Worm (Caenorhabditis elegans): ENCODE measurements around the gene F52E4.5.

Gene F52E4.5

DNA sequence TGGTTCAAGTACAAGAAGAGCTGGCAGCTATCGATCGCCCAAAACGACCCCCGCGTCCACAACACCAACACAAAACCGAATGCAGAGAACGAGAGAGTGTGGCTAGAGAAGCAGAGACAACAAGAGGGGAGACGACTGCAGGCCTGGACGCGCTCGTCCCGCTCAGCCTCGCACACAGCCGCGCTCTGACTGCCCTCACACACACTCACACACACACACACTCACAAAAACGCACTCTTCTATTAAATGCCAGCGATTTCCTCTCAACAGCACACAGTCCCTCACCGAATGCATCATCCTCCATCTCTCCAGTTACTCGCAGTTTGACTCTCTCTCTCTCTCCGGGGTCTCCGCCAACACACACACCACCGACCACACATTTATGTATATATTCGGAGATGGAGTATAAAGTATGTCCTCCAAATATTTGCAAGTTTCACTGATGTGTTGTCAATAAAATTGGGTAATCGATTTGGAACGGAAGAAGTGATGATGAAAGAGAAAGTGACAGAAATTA, 40.5 kb upstream of the F52E4.5 start (continued):
- TF ChIP-seq nfya-1 (tag; optimal IDR thresholded peaks at IDR 0.05) = peak; percentile 97
- TF ChIP-seq ceh-18 (tag; optimal IDR thresholded peaks at IDR 0.05) = peak; percentile 98
- peak; percentile 88 for TF ChIP-seq rnt-1 (tag; optimal IDR thresholded peaks at IDR 0.05)
- TF ChIP-seq pros-1 (tag; optimal IDR thresholded peaks at IDR 0.05) = peak; percentile 93
- peak; percentile 33 for TF ChIP-seq ama-1 (optimal IDR thresholded peaks at IDR 0.05)
- peak; percentile 17 for TF ChIP-seq gmeb-2 (tag; optimal IDR thresholded peaks at IDR 0.05)
- no peak for TF ChIP-seq ceh-24 (tag; optimal IDR thresholded peaks at IDR 0.05)
- TF ChIP-seq tbx-7 (tag; optimal IDR thresholded peaks at IDR 0.05) = peak; percentile 46
- peak; percentile 82 for TF ChIP-seq ceh-2 (tag; optimal IDR thresholded peaks at IDR 0.05)
- TF ChIP-seq dve-1 (tag; optimal IDR thresholded peaks at IDR 0.05) = peak; percentile 30
- peak; percentile 84 for TF ChIP-seq hlh-30 (tag; optimal IDR thresholded peaks at IDR 0.05; ENCODE audit: insufficient read depth)
- peak; percentile 56 for TF ChIP-seq hlh-8 (tag; optimal IDR thresholded peaks at IDR 0.05)
- no peak for TF ChIP-seq odd-2 (tag; optimal IDR thresholded peaks at IDR 0.05)
- TF ChIP-seq pag-3 (tag; optimal IDR thresholded peaks at IDR 0.05; ENCODE audit: borderline replicate concordance) = peak; percentile 32
- TF ChIP-seq che-1 (tag; optimal IDR thresholded peaks at IDR 0.05) = peak; percentile 55
- TF ChIP-seq unc-55 (GFP tag; optimal IDR thresholded peaks at IDR 0.05) = peak; percentile 95
- TF ChIP-seq ahr-1 (tag; optimal IDR thresholded peaks at IDR 0.05) = no peak
- TF ChIP-seq hlh-13 (GFP tag; optimal IDR thresholded peaks at IDR 0.05) = no peak
- TF ChIP-seq pha-2 (tag; optimal IDR thresholded peaks at IDR 0.05) = peak; percentile 19
- no peak for TF ChIP-seq pax-1 (tag; optimal IDR thresholded peaks at IDR 0.05)
- TF ChIP-seq ceh-19 (GFP tag; optimal IDR thresholded peaks at IDR 0.05) = peak; percentile 84
- TF ChIP-seq C08G9.2 (tag; optimal IDR thresholded peaks at IDR 0.05) = peak; percentile 47
- no peak for TF ChIP-seq ceh-30 (tag; optimal IDR thresholded peaks at IDR 0.05)
- no peak for TF ChIP-seq lin-11 (tag; optimal IDR thresholded peaks at IDR 0.05)
- TF ChIP-seq tbx-2 (tag; optimal IDR thresholded peaks at IDR 0.05) = peak; percentile 96
- TF ChIP-seq K09A11.1 (tag; optimal IDR thresholded peaks at IDR 0.05; ENCODE audit: insufficient read depth) = peak; percentile 44
- no peak for TF ChIP-seq hlh-15 (tag; optimal IDR thresholded peaks at IDR 0.05)
- TF ChIP-seq K02D7.2 (tag; optimal IDR thresholded peaks at IDR 0.05) = no peak
- peak; percentile 33 for TF ChIP-seq ztf-16 (tag; optimal IDR thresholded peaks at IDR 0.05)
- peak; percentile 54 for TF ChIP-seq fkh-10 (GFP tag; optimal IDR thresholded peaks at IDR 0.05)

DNA sequence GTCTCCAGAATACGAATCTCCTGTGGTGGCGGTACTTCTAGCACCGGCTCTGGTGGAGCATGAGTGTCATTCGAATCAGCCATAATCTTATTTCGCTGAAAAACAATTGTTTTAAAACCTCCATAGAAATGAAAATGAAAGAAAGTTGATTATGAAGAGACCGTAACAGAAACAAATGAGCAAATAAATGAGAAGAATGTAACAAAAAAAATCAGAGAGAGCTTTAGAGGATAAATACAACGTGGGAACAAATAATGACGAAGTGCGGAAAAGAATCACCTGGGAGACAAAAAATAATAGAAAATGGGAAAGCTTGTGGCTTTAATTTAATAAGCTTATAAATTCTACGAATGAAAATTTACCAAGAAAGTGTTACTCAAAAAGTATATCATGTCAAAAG, 39.8 kb upstream of the F52E4.5 start, which contains the start of gene spc-1:
spc-1 (minus strand) TSS at position 101 of the 400 bp plus-strand sequence.
- TF ChIP-seq Y22D7AL.16 (tag; optimal IDR thresholded peaks at IDR 0.05) = no peak
- TF ChIP-seq tbx-7 (tag; optimal IDR thresholded peaks at IDR 0.05) = no peak
- no peak for TF ChIP-seq gmeb-2 (tag; optimal IDR thresholded peaks at IDR 0.05)
- TF ChIP-seq lin-11 (tag; optimal IDR thresholded peaks at IDR 0.05) = no peak
- TF ChIP-seq fkh-6 (tag; optimal IDR thresholded peaks at IDR 0.05) = no peak
- no peak for TF ChIP-seq pag-3 (tag; optimal IDR thresholded peaks at IDR 0.05; ENCODE audit: borderline replicate concordance)

ce11 chrX:3126233-3126632, 39.1 kb upstream of the F52E4.5 start:
- TF ChIP-seq elt-2 (tag; optimal IDR thresholded peaks at IDR 0.05) (no peak), unc-3 (GFP tag; conservative IDR thresholded peaks at IDR 0.05) (no peak), unc-3 (tag; optimal IDR thresholded peaks at IDR 0.05) (peak; percentile 20), madf-2 (tag; optimal IDR thresholded peaks at IDR 0.05) (no peak), pros-1 (tag; optimal IDR thresholded peaks at IDR 0.05) (no peak), unc-42 (tag; optimal IDR thresholded peaks at IDR 0.05) (peak; percentile 87), ceh-48 (tag; optimal IDR thresholded peaks at IDR 0.05) (peak; percentile 70), syd-9 (tag; optimal IDR thresholded peaks at IDR 0.05) (no peak), ceh-14 (tag; optimal IDR thresholded peaks at IDR 0.05) (peak; percentile 33), nfya-1 (tag; optimal IDR thresholded peaks at IDR 0.05) (peak; percentile 19), tbx-2 (tag; optimal IDR thresholded peaks at IDR 0.05) (peak; percentile 6), ceh-31 (tag; optimal IDR thresholded peaks at IDR 0.05) (peak; percentile 61)
